Worm (Caenorhabditis elegans): ENCODE measurements around the gene srg-62.

The srg-62 gene

ce11 chrV:2730784-2731480 is 11.3 kb downstream of the srg-62 start, which contains the start of gene dod-3:
dod-3 (minus strand) TSS chrV:2731098.
- TF ChIP-seq sptf-2 (GFP tag; optimal IDR thresholded peaks at IDR 0.05), result no peak
- peak; percentile 90 for TF ChIP-seq atf-7 (tag; optimal IDR thresholded peaks at IDR 0.05)
- TF ChIP-seq chd-7 (tag; optimal IDR thresholded peaks at IDR 0.05), result peak; percentile 4
- peak; percentile 71 for TF ChIP-seq dox-1 (GFP tag; IDR thresholded peaks at IDR 0.05)
- TF ChIP-seq ets-4 (GFP tag; optimal IDR thresholded peaks at IDR 0.05), result peak; percentile 65
- no peak for TF ChIP-seq Y95B8A.8 (GFP tag; IDR thresholded peaks at IDR 0.05)
- TF ChIP-seq tbp1 (GFP tag; optimal IDR thresholded peaks at IDR 0.05), result peak; percentile 27
- peak; percentile 63 for TF ChIP-seq tlf-1 (GFP tag; optimal IDR thresholded peaks at IDR 0.05)
- peak; percentile 50; the same call in 1 of the 2 replicates for TF ChIP-seq nfyb-1 (GFP tag; IDR thresholded peaks at IDR 0.05)
- no peak for TF ChIP-seq snpc-3.4 (tag; optimal IDR thresholded peaks at IDR 0.05)
- TF ChIP-seq ztf-25 (GFP tag; IDR thresholded peaks at IDR 0.05), result no peak
- no peak for TF ChIP-seq bed-1 (GFP tag; IDR thresholded peaks at IDR 0.05)
- peak; percentile 94 for TF ChIP-seq nhr-80 (tag; optimal IDR thresholded peaks at IDR 0.05)
- TF ChIP-seq mel-28 (tag; optimal IDR thresholded peaks at IDR 0.05; ENCODE audit: borderline replicate concordance), result no peak
- TF ChIP-seq egrh-3 (GFP tag; IDR thresholded peaks at IDR 0.05), result peak; percentile 8; the same call in 1 of the 2 replicates
- TF ChIP-seq nhr-90 (tag; optimal IDR thresholded peaks at IDR 0.05), result no peak
- peak; percentile 70 for TF ChIP-seq ztf-22 (GFP tag; optimal IDR thresholded peaks at IDR 0.05)
- no peak for TF ChIP-seq pha-4 (tag; optimal IDR thresholded peaks at IDR 0.05)
- TF ChIP-seq Y53F4B.3 (GFP tag; IDR thresholded peaks at IDR 0.05), result no peak
- 0 out of 2 replicates have a peak, but pooled peaks have one; percentile 65 for TF ChIP-seq egl-44 (GFP tag; IDR thresholded peaks at IDR 0.05)
- TF ChIP-seq ama-1 (optimal IDR thresholded peaks at IDR 0.05), result peak; percentile 57
- no peak for TF ChIP-seq ama-1 (GFP tag; optimal IDR thresholded peaks at IDR 0.05)
- peak; percentile 19 for TF ChIP-seq attf-5 (GFP tag; optimal IDR thresholded peaks at IDR 0.05)

ce11 chrV:2728236-2728635 is 14.0 kb downstream of the srg-62 start, which contains the start of gene str-33:
str-33 (plus strand) TSS chrV:2728536.
- TF ChIP-seq ztf-28 (GFP tag; IDR thresholded peaks at IDR 0.05) (no peak), K11D2.4 (GFP tag; IDR thresholded peaks at IDR 0.05) (no peak), somi-1 (GFP tag; optimal IDR thresholded peaks at IDR 0.05) (no peak), sea-2 (GFP tag; IDR thresholded peaks at IDR 0.05) (no peak), ets-4 (GFP tag; optimal IDR thresholded peaks at IDR 0.05) (no peak), nfya-2 (GFP tag; IDR thresholded peaks at IDR 0.05) (no peak), hlh-26 (GFP tag; conservative IDR thresholded peaks at IDR 0.05) (no peak), Y56A3A.18 (GFP tag; IDR thresholded peaks at IDR 0.05) (no peak), lin-35 (GFP tag; optimal IDR thresholded peaks at IDR 0.05) (no peak), zfh-2 (GFP tag; conservative IDR thresholded peaks at IDR 0.05) (no peak), Y79H2A.3 (GFP tag; conservative IDR thresholded peaks at IDR 0.05) (no peak), K12H6.12 (tag; optimal IDR thresholded peaks at IDR 0.05) (no peak), tbx-9 (tag; optimal IDR thresholded peaks at IDR 0.05; ENCODE audit: borderline replicate concordance) (no peak), F49E8.2 (tag; optimal IDR thresholded peaks at IDR 0.05; ENCODE audit: insufficient read depth) (no peak)

ce11 chrV:2727101-2727500 is 15.1 kb downstream of the srg-62 start, which contains the start of gene str-13:
str-13 (minus strand) TSS chrV:2727201.
- TF ChIP-seq hlh-12 (tag; optimal IDR thresholded peaks at IDR 0.05) (no peak), ztf-22 (GFP tag; optimal IDR thresholded peaks at IDR 0.05) (no peak), sptf-2 (GFP tag; optimal IDR thresholded peaks at IDR 0.05) (no peak), nhr-90 (tag; optimal IDR thresholded peaks at IDR 0.05) (no peak), ceh-79 (tag; optimal IDR thresholded peaks at IDR 0.05) (no peak), Y67H2A.10 (GFP tag; conservative IDR thresholded peaks at IDR 0.05) (no peak), repo-1 (tag; optimal IDR thresholded peaks at IDR 0.05) (no peak), ccch-3 (GFP tag; optimal IDR thresholded peaks at IDR 0.05) (no peak), F55B11.4 (tag; optimal IDR thresholded peaks at IDR 0.05; ENCODE audit: borderline replicate concordance, insufficient read depth) (no peak), ceh-91 (GFP tag; IDR thresholded peaks at IDR 0.05) (no peak), sea-2 (GFP tag; IDR thresholded peaks at IDR 0.05) (no peak), nfya-1 (tag; optimal IDR thresholded peaks at IDR 0.05; ENCODE audit: borderline replicate concordance, insufficient read depth) (no peak), B0035.1 (tag; optimal IDR thresholded peaks at IDR 0.05) (no peak), ekl-4 (GFP tag; IDR thresholded peaks at IDR 0.05) (no peak)

All from whole organism, young adult.